Fruit fly (Drosophila melanogaster): ENCODE results near the gene roq.

dm6 chr3L:16410234-16411119, 32.1 kb upstream of the roq start:
- no peak for TF ChIP-seq pan (optimal IDR thresholded peaks at IDR 0.05)
- TF ChIP-seq psq (optimal IDR thresholded peaks at IDR 0.05) = no peak
- no peak for TF ChIP-seq EcR (GFP tag; optimal IDR thresholded peaks at IDR 0.05)
- peak; percentile 78 for TF ChIP-seq Dll (optimal IDR thresholded peaks at IDR 0.05)
- no peak for TF ChIP-seq CG8478 (optimal IDR thresholded peaks at IDR 0.05)
- no peak for TF ChIP-seq usp (GFP tag; optimal IDR thresholded peaks at IDR 0.05)
